Worm (Caenorhabditis elegans) whole organism, mixed stage, embryonic: ENCODE data around the gene lev-8.

Experiments used
- M03D4.4 ChIP-seq: sonication (generic microtip); optimal IDR thresholded peaks from 2 replicates; lab custom pipeline; 2017; ENCODE audit warnings: mild to moderate bottlenecking, missing genetic modification characterization, missing compliant biosample characterization
- bed-3 ChIP-seq: fragments of 200-800 bp; sonication (Bioruptor generic); optimal IDR thresholded peaks from 3 replicates; lab custom pipeline; 2018; ENCODE audit warnings: mild to moderate bottlenecking, missing genetic modification characterization, moderate library complexity, missing compliant biosample characterization
- blmp-1 ChIP-seq: fragments of 150-350 bp; optimal IDR thresholded peaks from 2 replicates; lab custom pipeline; 2014; ENCODE audit warnings: missing biosample characterization, missing genetic modification characterization
- ceh-39 ChIP-seq: fragments of 150-350 bp; optimal IDR thresholded peaks from 2 replicates; lab custom pipeline; 2014; ENCODE audit warnings: missing biosample characterization, missing genetic modification characterization
- ceh-43 ChIP-seq: fragments of 200-800 bp; sonication (Bioruptor generic); optimal IDR thresholded peaks from 2 replicates; lab custom pipeline; 2018; ENCODE audit warnings: mild to moderate bottlenecking, missing genetic modification characterization, moderate library complexity, missing compliant biosample characterization
- ceh-83 ChIP-seq: fragments of 200-800 bp; sonication (Bioruptor generic); optimal IDR thresholded peaks from 2 replicates; lab custom pipeline; 2018; ENCODE audit warnings: mild to moderate bottlenecking, missing genetic modification characterization, missing compliant biosample characterization
- cnd-1 ChIP-seq: fragments of 200-800 bp; sonication (Bioruptor generic); optimal IDR thresholded peaks from 2 replicates; lab custom pipeline; 2018; ENCODE audit warnings: mild to moderate bottlenecking, missing genetic modification characterization, missing compliant biosample characterization
- drap-1 ChIP-seq: fragments of 200-800 bp; sonication (Bioruptor generic); optimal IDR thresholded peaks from 3 replicates; lab custom pipeline; 2018; ENCODE audit warnings: mild to moderate bottlenecking, missing genetic modification characterization, missing compliant biosample characterization
- elt-1 ChIP-seq: sonication (generic microtip); optimal IDR thresholded peaks from 2 replicates; lab custom pipeline; 2017; ENCODE audit warnings: missing genetic modification characterization, mild to moderate bottlenecking, missing compliant biosample characterization, antibody characterized with exemption, moderate library complexity, borderline replicate concordance; ENCODE audit not compliant: insufficient read depth
- elt-3 ChIP-seq: fragments of 150-350 bp; optimal IDR thresholded peaks from 2 replicates; lab custom pipeline; 2014; ENCODE audit warnings: missing biosample characterization, missing genetic modification characterization
- flh-1 ChIP-seq: fragments of 200-800 bp; sonication (Bioruptor generic); optimal IDR thresholded peaks from 2 replicates; lab custom pipeline; 2018; ENCODE audit warnings: mild to moderate bottlenecking, missing genetic modification characterization, moderate library complexity, missing compliant biosample characterization
- ham-2 ChIP-seq: fragments of 200-800 bp; sonication (Bioruptor generic); optimal IDR thresholded peaks from 2 replicates; lab custom pipeline; 2018; ENCODE audit warnings: mild to moderate bottlenecking, missing genetic modification characterization, missing compliant biosample characterization
- hlh-1 ChIP-seq: fragments of 150-350 bp; optimal IDR thresholded peaks from 2 replicates; lab custom pipeline; 2014; ENCODE audit warnings: missing biosample characterization, missing genetic modification reagents, missing genetic modification characterization
- lin-13 ChIP-seq: fragments of 150-350 bp; optimal IDR thresholded peaks from 2 replicates; lab custom pipeline; 2014; ENCODE audit warnings: missing biosample characterization, missing genetic modification characterization
- lin-32 ChIP-seq: fragments of 200-800 bp; sonication (Bioruptor generic); optimal IDR thresholded peaks from 2 replicates; lab custom pipeline; 2018; ENCODE audit warnings: mild to moderate bottlenecking, missing genetic modification characterization, missing compliant biosample characterization
- lsy-2 ChIP-seq: fragments of 150-350 bp; optimal IDR thresholded peaks from 2 replicates; lab custom pipeline; 2014; ENCODE audit warnings: missing biosample characterization, missing genetic modification characterization
- mab-5 ChIP-seq: fragments of 150-350 bp; optimal IDR thresholded peaks from 2 replicates; lab custom pipeline; 2014; ENCODE audit warnings: missing biosample characterization, missing genetic modification characterization
- mls-2 ChIP-seq: sonication (generic microtip); optimal IDR thresholded peaks from 2 replicates; lab custom pipeline; 2016; ENCODE audit warnings: mild to moderate bottlenecking, missing genetic modification characterization, moderate library complexity, missing compliant biosample characterization
- nhr-12 ChIP-seq: fragments of 150-350 bp; optimal IDR thresholded peaks from 2 replicates; lab custom pipeline; 2014; ENCODE audit warnings: missing biosample characterization, missing genetic modification characterization
- nhr-2 ChIP-seq: fragments of 150-350 bp; optimal IDR thresholded peaks from 2 replicates; lab custom pipeline; 2014; ENCODE audit warnings: missing biosample characterization, missing genetic modification characterization
- nhr-237 ChIP-seq: fragments of 150-350 bp; optimal IDR thresholded peaks from 2 replicates; lab custom pipeline; 2014; ENCODE audit warnings: missing biosample characterization, missing genetic modification characterization
- nhr-28 ChIP-seq: fragments of 150-350 bp; optimal IDR thresholded peaks from 2 replicates; lab custom pipeline; 2014; ENCODE audit warnings: missing biosample characterization, missing genetic modification characterization
- nhr-76 ChIP-seq: sonication (generic microtip); optimal IDR thresholded peaks from 2 replicates; lab custom pipeline; 2017; ENCODE audit warnings: missing biosample characterization, missing genetic modification characterization
- pha-4 ChIP-seq: fragments of 150-350 bp; optimal IDR thresholded peaks from 2 replicates; lab custom pipeline; 2018; ENCODE audit warnings: missing biosample characterization, missing genetic modification reagents, missing genetic modification characterization
- sem-2 ChIP-seq: fragments of 200-800 bp; sonication (Bioruptor generic); optimal IDR thresholded peaks from 2 replicates; lab custom pipeline; 2018; ENCODE audit warnings: mild to moderate bottlenecking, missing genetic modification characterization, missing compliant biosample characterization
- snpc-4 ChIP-seq: fragments of 150-350 bp; optimal IDR thresholded peaks from 2 replicates; lab custom pipeline; 2014; ENCODE audit warnings: missing biosample characterization, missing genetic modification characterization
- sptf-1 ChIP-seq: sonication (generic microtip); optimal IDR thresholded peaks from 2 replicates; lab custom pipeline; 2017; ENCODE audit warnings: mild to moderate bottlenecking, missing genetic modification characterization, moderate library complexity, missing compliant biosample characterization
- tbx-8 ChIP-seq: fragments of 200-800 bp; sonication (Bioruptor generic); optimal IDR thresholded peaks from 2 replicates; lab custom pipeline; 2018; ENCODE audit warnings: mild to moderate bottlenecking, missing genetic modification characterization, moderate library complexity, missing compliant biosample characterization
- unc-120 ChIP-seq: sonication (generic microtip); optimal IDR thresholded peaks from 2 replicates; lab custom pipeline; 2017; ENCODE audit warnings: missing genetic modification characterization, missing compliant biosample characterization; ENCODE audit not compliant: poor library complexity, severe bottlenecking
- unc-39 ChIP-seq: fragments of 150-350 bp; optimal IDR thresholded peaks from 2 replicates; lab custom pipeline; 2014; ENCODE audit warnings: missing biosample characterization, missing genetic modification characterization
- unc-62 ChIP-seq: fragments of 150-350 bp; optimal IDR thresholded peaks from 2 replicates; lab custom pipeline; 2014; ENCODE audit warnings: missing biosample characterization, missing genetic modification reagents, missing genetic modification characterization
- zip-8 ChIP-seq: fragments of 150-350 bp; optimal IDR thresholded peaks from 2 replicates; lab custom pipeline; 2014; ENCODE audit warnings: missing biosample characterization, missing genetic modification characterization
- ztf-11 ChIP-seq: fragments of 150-350 bp; optimal IDR thresholded peaks from 2 replicates; lab custom pipeline; 2014; ENCODE audit warnings: missing biosample characterization, missing genetic modification characterization

lev-8 gene

ce11 chrX:11560615-11561014, at the start of gene lev-8:
Gene lev-8, plus strand, starts transcription at chrX:11560915.
- TF ChIP-seq tbx-8 (GFP tag; lab: Kevin White, UChicago) (no peak), sem-2 (GFP tag; lab: Kevin White, UChicago) (no peak), mab-5 (tag; lab: Kevin White, UChicago) (no peak), unc-120 (tag; lab: Kevin White, UChicago) (no peak), ceh-43 (GFP tag; lab: Kevin White, UChicago) (no peak), flh-1 (GFP tag; lab: Kevin White, UChicago) (no peak), cnd-1 (tag; lab: Kevin White, UChicago) (no peak), unc-39 (tag; lab: Kevin White, UChicago) (no peak), lsy-2 (tag; lab: Kevin White, UChicago) (no peak), lin-13 (tag; lab: Kevin White, UChicago) (no peak), ceh-39 (no peak), nhr-28 (tag; lab: Kevin White, UChicago) (no peak), ceh-83 (GFP tag; lab: Kevin White, UChicago) (no peak)

- TF ChIP-seq pha-4 = no peak
- no peak for TF ChIP-seq ceh-39
- TF ChIP-seq ceh-83 (GFP tag; lab: Kevin White, UChicago) = no peak
- no peak for TF ChIP-seq M03D4.4 (tag; lab: Kevin White, UChicago)
Observed at ce11 chrX:11511231-11511630, 49.5 kb upstream of the lev-8 start, which contains the start of gene ccdc-149. Gene ccdc-149, minus strand, starts transcription at chrX:11511451.

ce11 chrX:11515381-11515780, 45.3 kb upstream of the lev-8 start:
- TF ChIP-seq bed-3 (GFP tag; lab: Kevin White, UChicago) = no peak
- TF ChIP-seq nhr-237 (tag; lab: Kevin White, UChicago) = no peak
- no peak for TF ChIP-seq elt-1 (tag; lab: Kevin White, UChicago)
- TF ChIP-seq nhr-2 (tag; lab: Kevin White, UChicago) = no peak
- no peak for TF ChIP-seq elt-3 (tag; lab: Kevin White, UChicago)
- no peak for TF ChIP-seq ceh-43 (GFP tag; lab: Kevin White, UChicago)
- TF ChIP-seq zip-8 = no peak
- no peak for TF ChIP-seq blmp-1 (tag; lab: Kevin White, UChicago)

- TF ChIP-seq snpc-4 (tag; lab: Kevin White, UChicago) (no peak), hlh-1 (tag; lab: Kevin White, UChicago) (no peak)
Observed at ce11 chrX:11517433-11517832, 43.3 kb upstream of the lev-8 start.

DNA sequence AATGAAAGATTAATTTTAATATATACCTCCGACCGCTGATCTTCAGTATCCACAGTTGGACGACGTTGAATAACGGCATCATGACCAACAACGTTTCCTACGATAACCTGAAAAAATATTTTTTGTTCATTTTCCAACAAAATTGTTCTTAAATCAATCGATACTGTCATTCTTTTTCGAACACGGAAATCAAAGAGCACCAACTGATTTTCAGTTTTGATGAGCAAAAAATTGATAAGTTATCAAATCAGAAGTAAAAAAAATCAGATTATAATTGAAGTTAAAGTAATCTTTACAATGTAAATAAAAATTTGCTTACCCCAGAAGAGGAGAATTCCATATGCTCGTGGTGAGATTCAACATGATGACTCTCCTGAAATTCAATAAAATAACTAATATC, 42.3 kb upstream of the lev-8 start:
- TF ChIP-seq mab-5 (tag; lab: Kevin White, UChicago) = no peak
- no peak for TF ChIP-seq sptf-1
- no peak for TF ChIP-seq mls-2
- no peak for TF ChIP-seq ceh-39
- TF ChIP-seq lin-13 (tag; lab: Kevin White, UChicago) = no peak
- no peak for TF ChIP-seq zip-8
- no peak for TF ChIP-seq blmp-1 (tag; lab: Kevin White, UChicago)
- no peak for TF ChIP-seq drap-1 (GFP tag; lab: Kevin White, UChicago)
- no peak for TF ChIP-seq elt-1 (tag; lab: Kevin White, UChicago)
- TF ChIP-seq tbx-8 (GFP tag; lab: Kevin White, UChicago) = no peak
- TF ChIP-seq ceh-83 (GFP tag; lab: Kevin White, UChicago) = no peak
- TF ChIP-seq ham-2 (GFP tag; lab: Kevin White, UChicago) = no peak
- TF ChIP-seq elt-3 (tag; lab: Kevin White, UChicago) = no peak
- no peak for TF ChIP-seq ztf-11 (tag; lab: Kevin White, UChicago)
- TF ChIP-seq flh-1 (GFP tag; lab: Kevin White, UChicago) = no peak
- TF ChIP-seq pha-4 = no peak

DNA sequence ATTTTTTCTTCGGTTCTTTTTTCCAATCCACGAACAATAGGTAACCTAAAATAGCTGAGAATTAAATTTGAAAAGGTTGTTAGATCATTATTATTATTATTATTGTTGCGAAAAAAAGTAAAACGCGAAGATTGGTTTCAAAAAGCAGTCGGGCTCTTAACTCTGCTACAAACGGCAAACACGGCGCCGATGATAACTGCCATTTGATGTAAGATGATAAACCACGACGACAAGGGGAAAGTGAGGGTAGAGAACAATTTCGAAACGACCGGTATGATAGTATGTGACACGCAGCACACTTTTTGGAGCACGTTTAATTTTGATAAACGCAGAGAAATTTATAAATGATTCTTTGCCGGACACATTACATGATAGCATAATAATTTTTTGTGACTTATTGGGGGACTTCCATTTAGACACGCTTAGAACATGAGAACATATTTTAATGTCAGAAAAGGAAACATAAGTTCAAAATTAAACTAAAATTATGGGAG, 41.7 kb upstream of the lev-8 start, which contains the start of gene hpo-34:
Gene hpo-34 (minus strand): TSS at position 51 of the 494 bp plus-strand sequence.
- TF ChIP-seq cnd-1 (tag; lab: Kevin White, UChicago) (no peak), sptf-1 (no peak), unc-62 (GFP tag; lab: Kevin White, UChicago) (no peak), zip-8 (no peak), lin-13 (tag; lab: Kevin White, UChicago) (no peak), flh-1 (GFP tag; lab: Kevin White, UChicago) (no peak), lin-32 (GFP tag; lab: Kevin White, UChicago) (no peak), sem-2 (GFP tag; lab: Kevin White, UChicago) (no peak), blmp-1 (tag; lab: Kevin White, UChicago) (no peak), nhr-76 (tag; lab: Kevin White, UChicago) (no peak), nhr-12 (tag; lab: Kevin White, UChicago) (no peak), ceh-83 (GFP tag; lab: Kevin White, UChicago) (no peak)
